Worm (Caenorhabditis elegans): ENCODE data around the gene F38B6.7.

The F38B6.7 gene

DNA sequence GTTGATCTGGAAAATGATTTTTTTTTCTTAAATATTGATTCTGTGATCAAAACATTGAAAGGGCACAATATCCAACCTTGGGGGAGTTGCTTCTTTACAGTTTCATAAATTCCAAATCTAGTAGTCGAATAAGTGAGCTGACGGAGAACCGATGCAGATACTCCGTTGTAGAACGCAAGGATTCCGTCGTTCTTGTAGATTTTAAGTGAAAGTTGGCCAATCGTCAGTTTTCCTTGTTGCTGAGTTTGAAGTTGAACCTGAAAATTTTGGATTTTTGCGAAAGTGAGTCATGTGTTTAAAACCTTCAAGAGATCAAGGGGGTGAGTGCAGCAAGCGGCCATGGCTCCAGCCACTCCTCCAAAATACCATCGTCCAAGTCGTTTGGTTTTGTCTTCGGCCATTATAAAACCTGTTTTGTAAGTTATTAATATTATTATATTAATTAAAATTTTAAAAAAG is 27.1 kb upstream of the F38B6.7 start, which contains the start of gene slc-25A10:
Gene slc-25A10, minus strand, starts transcription at position 409 of the 459 bp plus-strand sequence.
- TF ChIP-seq R02D3.7 (tag; optimal IDR thresholded peaks at IDR 0.05), result no peak
- peak; percentile 74 for TF ChIP-seq ama-1 (optimal IDR thresholded peaks at IDR 0.05)
- 0 out of 2 replicates have a peak, but pooled peaks have one; percentile 10 for TF ChIP-seq lin-38 (GFP tag; IDR thresholded peaks at IDR 0.05)
- TF ChIP-seq jun-1 (tag; optimal IDR thresholded peaks at IDR 0.05), result no peak
- TF ChIP-seq ceh-20 (GFP tag; IDR thresholded peaks at IDR 0.05), result 0 out of 2 replicates have a peak, but pooled peaks have one; percentile 40
- peak; percentile 32 for TF ChIP-seq aha-1 (tag)
- TF ChIP-seq duxl-1 (tag; optimal IDR thresholded peaks at IDR 0.05; ENCODE audit: poor library complexity), result peak; percentile 10

DNA sequence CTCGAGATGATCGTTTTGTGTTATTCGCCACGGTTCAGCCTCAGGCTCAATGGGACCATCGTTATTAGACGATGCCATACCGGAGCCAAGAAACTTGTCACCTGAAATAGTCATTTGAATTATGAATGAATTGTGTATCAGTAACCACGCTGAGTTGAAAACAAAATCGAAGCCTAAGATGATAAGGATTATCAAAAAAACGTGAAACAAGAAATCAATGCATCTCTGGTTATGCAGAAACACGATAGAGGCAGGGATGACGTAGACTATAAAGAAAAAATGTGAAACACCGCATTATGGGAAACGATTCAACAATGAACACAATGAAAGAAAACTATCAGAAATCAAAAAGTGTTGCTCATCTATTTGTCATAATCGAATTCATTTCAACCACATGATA is 24.8 kb upstream of the F38B6.7 start, which contains the start of gene smf-1:
Gene smf-1, minus strand, starts transcription at position 101 of the 400 bp plus-strand sequence.
- TF ChIP-seq F44E2.7 (GFP tag; IDR thresholded peaks at IDR 0.05), result no peak
- peak; percentile 27 for TF ChIP-seq dve-1 (tag; optimal IDR thresholded peaks at IDR 0.05; ENCODE audit: insufficient read depth)
- no peak for TF ChIP-seq F26F4.8 (GFP tag; conservative IDR thresholded peaks at IDR 0.05)
- peak in 1 of 2 experiments; percentile 34 for TF ChIP-seq unc-62 (GFP tag; optimal IDR thresholded peaks at IDR 0.05 in 1 of 2)
- TF ChIP-seq unc-62 (tag; optimal IDR thresholded peaks at IDR 0.05), result no peak
- TF ChIP-seq Y48G9A.11 (GFP tag; IDR thresholded peaks at IDR 0.05), result no peak
- no peak for TF ChIP-seq F10B5.3 (tag; optimal IDR thresholded peaks at IDR 0.05)
- TF ChIP-seq snpc-1.2 (GFP tag; IDR thresholded peaks at IDR 0.05), result no peak
- TF ChIP-seq tra-1 (GFP tag; IDR thresholded peaks at IDR 0.05), result no peak

DNA sequence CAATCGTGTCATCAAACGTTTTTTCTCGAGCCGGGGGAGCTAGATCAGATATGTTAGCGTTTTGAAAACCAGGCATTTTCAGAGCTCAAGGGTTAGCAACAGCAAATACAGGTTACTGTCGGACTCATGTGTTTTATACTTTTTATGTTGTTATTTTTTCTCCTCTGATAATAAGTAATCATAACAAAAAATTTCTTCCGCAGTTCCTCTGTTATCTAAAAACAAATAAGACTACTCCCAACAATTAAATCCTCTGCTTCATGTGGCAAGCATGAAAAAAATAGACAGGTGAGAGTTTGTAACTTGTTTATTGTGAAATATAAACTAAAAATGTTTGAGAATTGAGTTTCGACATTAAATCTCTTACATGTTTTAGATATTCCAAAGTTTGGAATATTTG is 20.4 kb upstream of the F38B6.7 start, which contains the start of gene smf-2:
Gene smf-2, minus strand, starts transcription at position 101 of the 400 bp plus-strand sequence.
- TF ChIP-seq nhr-48 (tag; optimal IDR thresholded peaks at IDR 0.05) (no peak), madf-5 (GFP tag; IDR thresholded peaks at IDR 0.05) (no peak), ceh-44 (GFP tag; IDR thresholded peaks at IDR 0.05) (no peak), skn-1 (tag; optimal IDR thresholded peaks at IDR 0.05) (no peak), Y5F2A.4 (GFP tag; optimal IDR thresholded peaks at IDR 0.05) (no peak), egl-27 (tag; optimal IDR thresholded peaks at IDR 0.05) (no peak)

DNA sequence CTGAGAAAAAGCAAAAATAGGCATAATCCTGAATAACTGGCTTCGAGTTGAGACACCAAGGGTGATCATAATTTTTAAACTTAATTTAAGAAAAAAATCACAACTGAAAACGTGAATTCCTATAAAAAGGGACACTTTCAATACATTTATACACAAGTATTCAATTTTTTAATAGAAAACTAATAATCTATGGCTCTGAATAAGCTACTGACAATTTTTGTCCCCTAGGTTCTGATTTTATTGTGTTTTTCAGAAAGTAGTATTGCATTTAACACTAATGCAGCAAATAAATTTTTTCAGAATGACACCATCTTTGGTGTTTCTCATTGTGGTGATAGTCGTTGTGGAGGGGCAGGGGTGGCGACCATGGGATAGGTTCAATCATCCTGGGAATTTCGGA is 15.1 kb upstream of the F38B6.7 start, which contains the start of gene nas-11:
Gene nas-11, plus strand, starts transcription at position 301 of the 400 bp plus-strand sequence.
- TF ChIP-seq aha-1 (tag), result peak; percentile 9
- no peak for TF ChIP-seq set-16 (GFP tag; IDR thresholded peaks at IDR 0.05)

DNA sequence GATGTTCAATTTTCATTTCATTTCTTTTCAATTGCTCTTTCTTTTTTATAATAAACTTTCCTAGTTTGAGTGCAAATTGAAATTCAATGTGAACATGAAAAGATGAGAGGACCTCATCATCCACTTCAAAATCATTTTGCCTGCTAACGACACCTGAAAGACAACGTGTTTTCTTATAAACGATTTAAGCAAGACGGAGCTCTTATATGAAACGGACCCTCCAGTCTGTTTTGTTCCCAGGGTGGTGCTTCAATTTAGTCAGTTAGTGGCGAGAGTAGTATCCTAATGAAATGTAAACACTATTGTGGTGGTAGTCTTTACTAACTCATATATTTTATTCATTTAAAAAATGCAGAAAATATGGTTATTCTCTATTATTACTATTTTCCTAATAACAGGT is 11.1 kb upstream of the F38B6.7 start, which contains the start of gene acr-3:
Gene acr-3, plus strand, starts transcription at position 301 of the 400 bp plus-strand sequence.
- TF ChIP-seq madf-9 (GFP tag; conservative IDR thresholded peaks at IDR 0.05), result no peak

DNA sequence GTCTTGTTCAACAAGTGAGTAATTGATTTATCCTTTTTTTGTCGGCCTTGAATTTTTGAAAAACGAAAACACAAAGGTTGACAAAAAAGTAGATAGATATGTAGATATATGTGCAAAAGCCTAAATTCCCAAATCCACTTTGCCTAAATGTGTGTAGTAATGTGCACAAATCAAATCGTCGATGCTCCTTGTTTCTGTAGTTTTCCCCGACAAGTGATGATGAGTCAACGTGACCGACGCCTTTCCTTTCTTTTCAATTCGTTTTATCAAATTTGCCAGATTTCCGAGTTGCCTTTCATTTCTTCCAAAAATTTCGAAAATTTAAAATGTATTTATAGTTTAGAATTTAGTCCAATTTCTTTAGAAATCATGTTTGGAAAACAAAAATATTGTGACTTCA is 7.0 kb upstream of the F38B6.7 start:
- peak in 1 of 2 experiments; percentile 37 for TF ChIP-seq unc-62 (GFP tag; optimal IDR thresholded peaks at IDR 0.05 in 1 of 2)
- TF ChIP-seq unc-62 (tag; optimal IDR thresholded peaks at IDR 0.05), result no peak
- TF ChIP-seq ces-1 (GFP tag; optimal IDR thresholded peaks at IDR 0.05), result peak; percentile 78
- TF ChIP-seq ctbp-1 (GFP tag; IDR thresholded peaks at IDR 0.05), result peak; percentile 49; the same call in 1 of the 2 replicates
- TF ChIP-seq fkh-10 (GFP tag; optimal IDR thresholded peaks at IDR 0.05), result peak; percentile 94
- TF ChIP-seq lin-13 (GFP tag; optimal IDR thresholded peaks at IDR 0.05), result no peak
- no peak for TF ChIP-seq fos-1 (tag; optimal IDR thresholded peaks at IDR 0.05)
- no peak for TF ChIP-seq dmd-6 (GFP tag; IDR thresholded peaks at IDR 0.05)

DNA sequence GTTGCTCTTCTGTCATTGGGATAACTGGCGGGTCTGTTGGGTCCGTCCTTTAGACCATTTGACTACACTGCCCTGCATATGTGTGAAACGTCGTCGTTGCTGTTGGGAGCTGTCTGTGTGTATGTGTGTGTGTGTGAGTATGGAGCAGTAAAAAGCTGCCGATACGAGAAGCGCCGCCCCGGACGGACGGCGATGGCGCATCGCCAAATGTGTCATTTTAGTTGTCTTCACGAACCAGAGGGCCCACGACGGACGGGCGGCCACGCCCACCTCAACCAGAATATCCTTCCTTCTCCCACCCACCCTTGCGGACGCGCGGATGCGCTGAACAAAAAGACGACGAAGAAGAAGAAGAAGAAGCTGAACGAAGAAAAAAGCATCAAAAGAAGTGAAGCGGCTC is 4.1 kb upstream of the F38B6.7 start, which contains the start of gene acr-2:
Gene acr-2, plus strand, starts transcription at position 301 of the 400 bp plus-strand sequence.
- TF ChIP-seq zip-2 (tag; optimal IDR thresholded peaks at IDR 0.05), result no peak
- TF ChIP-seq hmg-1.1 (GFP tag; IDR thresholded peaks at IDR 0.05), result peak; percentile 48
- TF ChIP-seq ceh-44 (GFP tag; IDR thresholded peaks at IDR 0.05), result peak; percentile 24; the same call in 1 of the 2 replicates
- no peak for TF ChIP-seq mes-2 (tag; optimal IDR thresholded peaks at IDR 0.05; ENCODE audit: poor library complexity, severe bottlenecking)
- 0 out of 2 replicates have a peak, but pooled peaks have one; percentile 30 for TF ChIP-seq ctbp-1 (GFP tag; IDR thresholded peaks at IDR 0.05)

All from whole organism, L4 larva.